Worm (Caenorhabditis elegans): ENCODE measurements around the gene R09D1.14.
"Not testable (repeated sequence)": the region's sequence is repeated elsewhere in the genome, so short reads cannot be mapped to it uniquely, and the experiment has no call there.

DNA sequence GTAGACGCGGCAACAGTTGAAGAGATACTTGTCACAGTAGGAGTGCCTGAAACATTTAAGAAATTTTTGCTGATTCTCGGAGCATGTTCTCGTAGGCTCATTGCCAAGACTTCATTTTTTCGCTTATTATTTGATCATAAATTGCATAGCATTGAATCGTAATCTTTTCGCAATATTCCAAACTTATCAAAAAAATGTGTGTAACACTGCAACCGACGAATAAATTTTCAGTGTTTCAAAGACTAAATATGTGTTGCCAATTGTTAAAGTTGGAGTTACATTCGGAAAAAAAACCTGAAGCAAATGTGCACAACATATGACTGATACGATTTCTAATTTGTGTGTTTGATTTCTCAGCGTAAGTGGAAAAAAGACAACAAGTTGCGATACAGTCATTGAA lies at the start of gene R09D1.14:
- not testable (repeated sequence) for TF ChIP-seq elt-2 (tag; optimal IDR thresholded peaks at IDR 0.05); hlh-8 (tag; optimal IDR thresholded peaks at IDR 0.05); ceh-24 (tag; optimal IDR thresholded peaks at IDR 0.05); fkh-10 (GFP tag; optimal IDR thresholded peaks at IDR 0.05); lim-6 (tag; optimal IDR thresholded peaks at IDR 0.05); zip-5 (tag; optimal IDR thresholded peaks at IDR 0.05); odd-2 (tag; optimal IDR thresholded peaks at IDR 0.05); sox-4 (tag; optimal IDR thresholded peaks at IDR 0.05); rnt-1 (tag; optimal IDR thresholded peaks at IDR 0.05); mec-3 (tag; optimal IDR thresholded peaks at IDR 0.05; ENCODE audit: borderline replicate concordance)
